Fruit fly (Drosophila melanogaster) whole organism, embryonic: ENCODE measurements around the gene CG33552.

ENCODE experiments used
- CG10321 ChIP-seq: fragments of 200-800 bp; sonication (Bioruptor generic); IDR thresholded peaks from 2 replicates; pipeline ENCODE4 v1.3.6; 2022; ENCODE audit warnings: missing biosample characterization, missing genetic modification characterization
- CG10462 ChIP-seq: fragments of 200-800 bp; sonication (Bioruptor generic); optimal IDR thresholded peaks from 2 replicates; lab custom pipeline; 2016; ENCODE audit warnings: missing biosample characterization, missing genetic modification characterization
- CG11093 ChIP-seq: fragments of 200-800 bp; sonication (Bioruptor generic); IDR thresholded peaks from 3 replicates; pipeline ENCODE4 v1.3.6; 2022; ENCODE audit warnings: missing biosample characterization, missing genetic modification characterization
- CG11695 ChIP-seq: fragments of 200-800 bp; sonication (Bioruptor generic); IDR thresholded peaks from 3 replicates; pipeline ENCODE4 v1.3.6; 2022; ENCODE audit warnings: missing biosample characterization, missing genetic modification characterization
- CG11696 ChIP-seq: fragments of 200-800 bp; sonication (Bioruptor generic); IDR thresholded peaks from 2 replicates; pipeline ENCODE4 v1.3.6; 2022; ENCODE audit warnings: missing biosample characterization, missing genetic modification characterization
- CG17612 ChIP-seq: fragments of 200-800 bp; sonication (Bioruptor generic); IDR thresholded peaks from 2 replicates; pipeline ENCODE4 v1.3.6; 2022; ENCODE audit warnings: missing biosample characterization, missing genetic modification characterization
- CG18764 ChIP-seq: fragments of 200-800 bp; sonication (Bioruptor generic); optimal IDR thresholded peaks from 3 replicates; lab custom pipeline; 2016; ENCODE audit warnings: missing biosample characterization, missing genetic modification characterization
- CG2129 ChIP-seq: fragments of 200-800 bp; sonication (Bioruptor generic); IDR thresholded peaks from 2 replicates; pipeline ENCODE4 v1.3.6; 2022; ENCODE audit warnings: missing biosample characterization, missing genetic modification characterization; ENCODE audit not compliant: partially characterized antibody
- CG2678 ChIP-seq: fragments of 200-800 bp; sonication (Bioruptor generic); optimal IDR thresholded peaks from 3 replicates; lab custom pipeline; 2019; ENCODE audit warnings: missing biosample characterization, mild to moderate bottlenecking, missing genetic modification characterization, moderate library complexity
- CG30020 ChIP-seq: fragments of 200-800 bp; optimal IDR thresholded peaks from 2 replicates; lab custom pipeline; 2019; ENCODE audit warnings: missing biosample characterization, mild to moderate bottlenecking, missing genetic modification characterization, moderate library complexity
- CG3407 ChIP-seq: fragments of 200-800 bp; sonication (Bioruptor generic); optimal IDR thresholded peaks from 2 replicates; lab custom pipeline; 2018; ENCODE audit warnings: missing biosample characterization, mild to moderate bottlenecking, missing genetic modification characterization
- CG4424 ChIP-seq: fragments of 200-800 bp; sonication (Bioruptor generic); optimal IDR thresholded peaks from 3 replicates; lab custom pipeline; 2016; ENCODE audit warnings: missing biosample characterization, missing genetic modification characterization
- CG4617 ChIP-seq: fragments of 200-800 bp; sonication (Bioruptor generic); optimal IDR thresholded peaks from 3 replicates; lab custom pipeline; 2016; ENCODE audit warnings: missing biosample characterization, missing genetic modification characterization, borderline replicate concordance
- CG6254 ChIP-seq: fragments of 200-800 bp; sonication (Bioruptor generic); optimal IDR thresholded peaks from 3 replicates; lab custom pipeline; 2017; ENCODE audit warnings: mild to moderate bottlenecking, missing biosample characterization, missing genetic modification reagents, missing genetic modification characterization
- CG6689 ChIP-seq: fragments of 200-800 bp; sonication (Bioruptor generic); IDR thresholded peaks from 2 replicates; pipeline ENCODE4 v1.3.6; 2022; ENCODE audit warnings: missing biosample characterization, missing genetic modification characterization
- CG6765 ChIP-seq: fragments of 200-800 bp; sonication (Bioruptor generic); optimal IDR thresholded peaks from 3 replicates; lab custom pipeline; 2017; ENCODE audit warnings: missing biosample characterization, mild to moderate bottlenecking, missing genetic modification characterization
- CG7271 ChIP-seq: fragments of 200-800 bp; sonication (Bioruptor generic); optimal IDR thresholded peaks from 2 replicates; lab custom pipeline; 2018; ENCODE audit warnings: missing biosample characterization, mild to moderate bottlenecking, missing genetic modification characterization, moderate library complexity
- CG9609 ChIP-seq: fragments of 200-800 bp; sonication (Bioruptor generic); optimal IDR thresholded peaks from 3 replicates; lab custom pipeline; 2016; ENCODE audit warnings: missing biosample characterization, missing genetic modification characterization
- CTCF ChIP-seq: fragments of 200-800 bp; sonication (Bioruptor generic); optimal IDR thresholded peaks from 2 replicates; lab custom pipeline; 2017; ENCODE audit warnings: missing biosample characterization, mild to moderate bottlenecking, missing genetic modification characterization, moderate library complexity
- CrebB ChIP-seq: fragments of 200-800 bp; sonication (Bioruptor generic); optimal IDR thresholded peaks from 3 replicates; lab custom pipeline; 2018; ENCODE audit warnings: missing biosample characterization, mild to moderate bottlenecking, missing genetic modification characterization
- Dad ChIP-seq: fragments of 200-800 bp; sonication (Bioruptor generic); optimal IDR thresholded peaks from 3 replicates; lab custom pipeline; 2016; ENCODE audit warnings: missing biosample characterization, missing genetic modification characterization
- Fer2 ChIP-seq: fragments of 200-800 bp; sonication (Bioruptor generic); optimal IDR thresholded peaks from 2 replicates; lab custom pipeline; 2018; ENCODE audit warnings: missing biosample characterization, mild to moderate bottlenecking, missing genetic modification characterization, moderate library complexity
- Lhr ChIP-seq: fragments of 200-800 bp; sonication (Bioruptor generic); optimal IDR thresholded peaks from 3 replicates; lab custom pipeline; 2017; ENCODE audit warnings: mild to moderate bottlenecking, missing biosample characterization, missing genetic modification reagents, missing genetic modification characterization
- MBD-R2 ChIP-seq: fragments of 200-800 bp; sonication (Bioruptor generic); IDR thresholded peaks from 2 replicates; pipeline ENCODE4 v1.3.6; 2022; ENCODE audit warnings: missing biosample characterization, missing genetic modification characterization
- MTF-1 ChIP-seq: fragments of 200-800 bp; sonication (Bioruptor generic); optimal IDR thresholded peaks from 2 replicates; lab custom pipeline; 2018; ENCODE audit warnings: missing biosample characterization, mild to moderate bottlenecking, missing genetic modification characterization, borderline replicate concordance
- Mad ChIP-seq: fragments of 200-800 bp; sonication (Bioruptor generic); optimal IDR thresholded peaks from 2 replicates; lab custom pipeline; 2016; ENCODE audit warnings: missing biosample characterization, missing genetic modification characterization
- Mes4 ChIP-seq: fragments of 200-800 bp; sonication (Bioruptor generic); optimal IDR thresholded peaks from 2 replicates; lab custom pipeline; 2016; ENCODE audit warnings: missing biosample characterization, missing genetic modification characterization
- NK7.1 ChIP-seq: fragments of 200-800 bp; sonication (Bioruptor generic); optimal IDR thresholded peaks from 3 replicates; lab custom pipeline; 2016; ENCODE audit warnings: missing biosample characterization, missing genetic modification characterization
- Nf-YC ChIP-seq: fragments of 200-800 bp; optimal IDR thresholded peaks from 3 replicates; lab custom pipeline; 2019; ENCODE audit warnings: missing biosample characterization, mild to moderate bottlenecking, missing genetic modification characterization, moderate library complexity
- YL-1 ChIP-seq: fragments of 200-800 bp; sonication (Bioruptor generic); optimal IDR thresholded peaks from 3 replicates; lab custom pipeline; 2017; ENCODE audit warnings: missing biosample characterization, mild to moderate bottlenecking, missing genetic modification characterization
- abd-A ChIP-seq: fragments of 200-800 bp; sonication (Bioruptor generic); optimal IDR thresholded peaks from 3 replicates; lab custom pipeline; 2019; ENCODE audit warnings: missing biosample characterization, mild to moderate bottlenecking, missing genetic modification characterization, moderate library complexity
- bcd ChIP-seq: fragments of 200-800 bp; sonication (Bioruptor generic); optimal IDR thresholded peaks from 2 replicates; lab custom pipeline; 2017; ENCODE audit warnings: missing biosample characterization, mild to moderate bottlenecking, missing genetic modification characterization
- ftz-f1 ChIP-seq: fragments of 200-800 bp; sonication (Bioruptor generic); optimal IDR thresholded peaks from 2 replicates; lab custom pipeline; 2016; ENCODE audit warnings: missing biosample characterization, missing genetic modification characterization
- gro ChIP-seq: fragments of 200-800 bp; sonication (Bioruptor generic); optimal IDR thresholded peaks from 2 replicates; lab custom pipeline; 2016; ENCODE audit warnings: missing biosample characterization, missing genetic modification characterization
- ham ChIP-seq: fragments of 200-800 bp; sonication (Bioruptor generic); IDR thresholded peaks from 2 replicates; pipeline ENCODE4 v1.3.6; 2022; ENCODE audit warnings: missing biosample characterization, missing genetic modification characterization
- her ChIP-seq: fragments of 200-800 bp; sonication (Bioruptor generic); optimal IDR thresholded peaks from 2 replicates; lab custom pipeline; 2016; ENCODE audit warnings: missing biosample characterization, missing genetic modification characterization
- insv ChIP-seq, 2 experiments: fragments of 200-800 bp; sonication (Bioruptor generic); optimal IDR thresholded peaks; 3 replicates each; lab custom pipeline; 2016 to 2018; ENCODE audit warnings: missing biosample characterization in 2 of 2, missing genetic modification characterization in 2 of 2
- inv ChIP-seq: fragments of 200-800 bp; sonication (Bioruptor generic); IDR thresholded peaks from 2 replicates; pipeline ENCODE4 v1.3.6; 2022; ENCODE audit warnings: missing biosample characterization, missing genetic modification characterization; ENCODE audit not compliant: partially characterized antibody
- nerfin-1 ChIP-seq: fragments of 200-800 bp; sonication (Bioruptor generic); optimal IDR thresholded peaks from 3 replicates; lab custom pipeline; 2019; ENCODE audit warnings: missing biosample characterization, mild to moderate bottlenecking, missing genetic modification characterization, moderate library complexity
- oc ChIP-seq: fragments of 200-800 bp; sonication (Bioruptor generic); optimal IDR thresholded peaks from 2 replicates; lab custom pipeline; 2018; ENCODE audit warnings: missing biosample characterization, mild to moderate bottlenecking, missing genetic modification characterization, moderate library complexity
- pfk ChIP-seq: fragments of 200-800 bp; sonication (Bioruptor generic); optimal IDR thresholded peaks from 2 replicates; lab custom pipeline; 2018; ENCODE audit warnings: missing biosample characterization, mild to moderate bottlenecking, missing genetic modification characterization, moderate library complexity
- twi ChIP-seq: fragments of 200-800 bp; optimal IDR thresholded peaks from 2 replicates; lab custom pipeline; 2019; ENCODE audit warnings: missing biosample characterization, mild to moderate bottlenecking, missing genetic modification characterization, moderate library complexity
- unc-4 ChIP-seq: fragments of 200-800 bp; sonication (Bioruptor generic); IDR thresholded peaks from 2 replicates; pipeline ENCODE4 v1.3.6; 2022; ENCODE audit warnings: missing biosample characterization, missing genetic modification characterization; ENCODE audit not compliant: partially characterized antibody
- vnd ChIP-seq: fragments of 200-800 bp; sonication (Bioruptor generic); IDR thresholded peaks from 3 replicates; pipeline ENCODE4 v1.3.6; 2022; ENCODE audit warnings: missing biosample characterization, missing genetic modification characterization; ENCODE audit not compliant: partially characterized antibody
- vvl ChIP-seq: fragments of 200-800 bp; sonication (Bioruptor generic); IDR thresholded peaks from 2 replicates; pipeline ENCODE4 v1.3.6; 2022; ENCODE audit warnings: missing biosample characterization, missing genetic modification characterization
- yki ChIP-seq: fragments of >200 bp; optimal IDR thresholded peaks from 3 replicates; lab custom pipeline; 2018

The CG33552 gene

DNA sequence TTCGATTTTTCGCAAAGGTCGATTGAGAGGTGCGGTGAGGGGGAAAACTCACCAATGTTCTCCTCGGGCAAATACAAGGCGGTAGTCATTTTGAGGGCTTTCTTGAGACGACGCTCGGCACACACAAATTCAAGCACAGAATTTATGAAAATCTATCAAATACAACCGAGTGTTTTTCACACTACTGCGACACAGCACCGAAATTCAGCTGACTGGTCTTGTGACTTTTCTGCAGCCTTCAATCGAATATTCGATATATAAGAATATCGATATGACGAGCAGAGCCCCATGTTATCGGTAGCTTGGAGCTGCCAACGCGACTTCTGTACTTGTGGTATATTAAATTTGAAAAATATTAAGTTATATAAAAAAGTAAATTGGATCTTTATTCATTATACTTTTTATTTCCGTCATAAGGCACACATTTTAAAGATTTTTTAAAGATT, 45.3 kb downstream of the CG33552 start, which contains the start of gene VhaSFD (continued):
- TF ChIP-seq ftz-f1 (GFP tag; lab: Kevin White, UChicago), result no peak
- TF ChIP-seq Dad (GFP tag; lab: Kevin White, UChicago), result no peak
- TF ChIP-seq ham, result no peak
- TF ChIP-seq CG17612 (GFP tag; lab: Robert Waterston, UW), result no peak
- no peak for TF ChIP-seq CG18764 (GFP tag; lab: Kevin White, UChicago)
- no peak for TF ChIP-seq pfk (GFP tag; lab: Kevin White, UChicago)
- no peak for TF ChIP-seq CG6689
- peak; percentile 62 for TF ChIP-seq CG6765 (GFP tag; lab: Kevin White, UChicago)
- no peak for TF ChIP-seq CG3407 (GFP tag; lab: Kevin White, UChicago)
- TF ChIP-seq NK7.1 (GFP tag; lab: Kevin White, UChicago), result no peak
- 0 out of 2 replicates have a peak, but pooled peaks have one; percentile 48 for TF ChIP-seq vvl (GFP tag; lab: Robert Waterston, UW)
- no peak for TF ChIP-seq yki
- TF ChIP-seq CG2129, result no peak
- TF ChIP-seq Mad, result no peak
- TF ChIP-seq gro (GFP tag; lab: Kevin White, UChicago), result peak; percentile 10
- no peak for TF ChIP-seq CTCF (GFP tag; lab: Kevin White, UChicago)
- no peak for TF ChIP-seq CG11695
- TF ChIP-seq twi (tag; lab: Kevin White, UChicago), result no peak
- peak; percentile 71 for TF ChIP-seq CG4617 (GFP tag; lab: Kevin White, UChicago)
- TF ChIP-seq CG10321 (GFP tag; lab: Robert Waterston, UW), result no peak
- TF ChIP-seq CG30020 (tag; lab: Kevin White, UChicago), result peak; percentile 41
- no peak for TF ChIP-seq CG4424
- peak; percentile 6 for TF ChIP-seq her (GFP tag; lab: Kevin White, UChicago)
- TF ChIP-seq MTF-1 (GFP tag; lab: Kevin White, UChicago), result no peak
- TF ChIP-seq vnd, result peak; percentile 57; the same call in 1 of the 3 replicates
- no peak for TF ChIP-seq Lhr (GFP tag; lab: Kevin White, UChicago)
- no peak for TF ChIP-seq bcd (GFP tag; lab: Kevin White, UChicago)
- no peak for TF ChIP-seq oc (tag; lab: Kevin White, UChicago)
- TF ChIP-seq CG9609 (GFP tag; lab: Kevin White, UChicago), result no peak
- TF ChIP-seq CG6254 (GFP tag; lab: Kevin White, UChicago), result no peak
- no peak for TF ChIP-seq CG7271 (tag; lab: Kevin White, UChicago)
- no peak for TF ChIP-seq CG2678 (tag; lab: Kevin White, UChicago)
- TF ChIP-seq insv (GFP tag; optimal IDR thresholded peaks at IDR 0.05; lab: Kevin White, UChicago), result no peak
- peak; percentile 10 for TF ChIP-seq Fer2
- peak; percentile 62 for TF ChIP-seq MBD-R2 (GFP tag; lab: Robert Waterston, UW)
- TF ChIP-seq CrebB (tag; lab: Kevin White, UChicago), result peak; percentile 31
- peak; percentile 75 for TF ChIP-seq unc-4
- no peak for TF ChIP-seq CG11093 (GFP tag; lab: Robert Waterston, UW)
- TF ChIP-seq Nf-YC (tag; lab: Kevin White, UChicago), result peak; percentile 36
- TF ChIP-seq abd-A (tag; lab: Kevin White, UChicago), result no peak
- peak; percentile 5 for TF ChIP-seq nerfin-1 (tag; lab: Kevin White, UChicago)
- peak; percentile 71 for TF ChIP-seq YL-1 (GFP tag; lab: Kevin White, UChicago)
- TF ChIP-seq inv, result peak; percentile 53
- TF ChIP-seq CG10462, result no peak
- no peak for TF ChIP-seq Mes4
- no peak for TF ChIP-seq CG11696 (GFP tag; lab: Robert Waterston, UW)
